Worm (Caenorhabditis elegans): ENCODE measurements around the gene rfth-1.

- TF ChIP-seq ama-1 (optimal IDR thresholded peaks at IDR 0.05): no peak
- TF ChIP-seq ref-2 (tag; optimal IDR thresholded peaks at IDR 0.05): no peak
- no peak for TF ChIP-seq ceh-24 (tag; optimal IDR thresholded peaks at IDR 0.05)
- TF ChIP-seq pha-4 (tag; optimal IDR thresholded peaks at IDR 0.05): no peak
- no peak for TF ChIP-seq ceh-14 (tag; optimal IDR thresholded peaks at IDR 0.05)
- no peak for TF ChIP-seq pqm-1 (tag; optimal IDR thresholded peaks at IDR 0.05)
- TF ChIP-seq npax-4 (tag; optimal IDR thresholded peaks at IDR 0.05): no peak
- no peak for TF ChIP-seq ceh-45 (GFP tag; IDR thresholded peaks at IDR 0.05)
- TF ChIP-seq nhr-11 (tag; optimal IDR thresholded peaks at IDR 0.05): no peak
- no peak for TF ChIP-seq tbx-2 (tag; optimal IDR thresholded peaks at IDR 0.05)
- TF ChIP-seq gmeb-2 (tag; optimal IDR thresholded peaks at IDR 0.05): no peak
Measured at ce11 chrIV:4519714-4520113, 8.6 kb upstream of the rfth-1 start.
